Fruit fly (Drosophila melanogaster) S2 (cell line): ENCODE results near the gene ND-75.

Experiments used
- CG8478 ChIP-seq: fragments of >200 bp; optimal IDR thresholded peaks from 2 replicates; lab custom pipeline; 2018
- CTCF ChIP-seq, 2 experiments: fragments of >200 bp; optimal IDR thresholded peaks; 2 replicates each; lab custom pipeline; 2018

DNA sequence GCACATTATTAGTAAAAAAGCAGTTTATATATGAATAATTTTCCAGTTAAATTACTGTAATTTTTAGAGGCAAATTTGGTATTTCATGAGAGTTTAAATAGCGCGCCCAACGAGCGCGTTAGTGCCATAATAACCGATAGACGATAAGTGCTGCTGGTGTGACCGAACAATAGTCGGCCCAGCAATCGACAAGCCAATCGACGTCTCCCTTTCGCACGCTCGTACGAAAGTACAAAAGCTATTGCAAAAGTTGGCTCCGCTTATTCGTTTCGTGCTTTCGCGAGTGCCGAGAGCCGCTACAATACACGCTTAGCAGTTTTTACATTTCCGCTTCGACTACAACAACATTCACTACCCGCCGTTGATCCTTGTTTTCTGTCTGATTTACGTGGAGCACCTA, 9.2 kb downstream of the ND-75 start, which contains the start of gene Trxr1:
- no peak for TF ChIP-seq CTCF (optimal IDR thresholded peaks at IDR 0.05; lab: Kevin White, UChicago)
- TF ChIP-seq CG8478: no peak
